Worm (Caenorhabditis elegans) whole organism, L2 larva: ENCODE data around the gene bath-29.

Experiments
- C34F6.9 ChIP-seq: fragments of 150-350 bp; optimal IDR thresholded peaks from 2 replicates; lab custom pipeline; 2014; ENCODE audit warnings: missing biosample characterization, missing genetic modification characterization
- F13H6.1 ChIP-seq: sonication (generic microtip); optimal IDR thresholded peaks from 2 replicates; lab custom pipeline; 2016; ENCODE audit warnings: missing genetic modification characterization, missing compliant biosample characterization
- ZK546.5 ChIP-seq: sonication (generic microtip); optimal IDR thresholded peaks from 2 replicates; lab custom pipeline; 2017; ENCODE audit warnings: missing biosample characterization, missing genetic modification characterization
- alr-1 ChIP-seq: fragments of 150-350 bp; optimal IDR thresholded peaks from 2 replicates; lab custom pipeline; 2014; ENCODE audit warnings: missing biosample characterization, missing genetic modification characterization
- blmp-1 ChIP-seq: sonication (generic microtip); optimal IDR thresholded peaks from 2 replicates; lab custom pipeline; 2017; ENCODE audit warnings: missing genetic modification characterization, mild to moderate bottlenecking, missing compliant biosample characterization, antibody characterized with exemption, moderate library complexity; ENCODE audit not compliant: insufficient read depth
- dmd-4 ChIP-seq: sonication (generic microtip); optimal IDR thresholded peaks from 2 replicates; lab custom pipeline; 2017; ENCODE audit warnings: missing biosample characterization, missing genetic modification characterization
- egl-27 ChIP-seq: sonication (generic microtip); optimal IDR thresholded peaks from 3 replicates; lab custom pipeline; 2017; ENCODE audit warnings: missing biosample characterization, missing genetic modification reagents, missing genetic modification characterization
- elt-1 ChIP-seq: fragments of 150-350 bp; optimal IDR thresholded peaks from 2 replicates; lab custom pipeline; 2014; ENCODE audit warnings: missing biosample characterization, missing genetic modification characterization
- fos-1 ChIP-seq: fragments of 150-350 bp; optimal IDR thresholded peaks from 2 replicates; lab custom pipeline; 2014; ENCODE audit warnings: missing biosample characterization, missing genetic modification characterization
- gmeb-1 ChIP-seq: fragments of 150-350 bp; optimal IDR thresholded peaks from 2 replicates; lab custom pipeline; 2014; ENCODE audit warnings: missing biosample characterization, missing genetic modification characterization
- lin-11 ChIP-seq: fragments of 150-350 bp; sonication (generic microtip); optimal IDR thresholded peaks from 2 replicates; lab custom pipeline; 2014; ENCODE audit warnings: missing biosample characterization, missing genetic modification characterization, inconsistent platforms, mixed read lengths
- lin-13 ChIP-seq: fragments of 150-350 bp; optimal IDR thresholded peaks from 2 replicates; lab custom pipeline; 2014; ENCODE audit warnings: missing biosample characterization, missing genetic modification reagents, missing genetic modification characterization
- lin-39 ChIP-seq: fragments of 150-350 bp; optimal IDR thresholded peaks from 2 replicates; lab custom pipeline; 2014; ENCODE audit warnings: missing biosample characterization, missing genetic modification reagents, missing genetic modification characterization
- mbf-1 ChIP-seq: sonication (generic microtip); optimal IDR thresholded peaks from 2 replicates; lab custom pipeline; 2017; ENCODE audit warnings: missing biosample characterization, missing genetic modification characterization
- mdl-1 ChIP-seq, 2 experiments: fragments of 150-350 bp in 1 of 2; sonication (generic microtip) in 1 of 2; optimal IDR thresholded peaks; 2 replicates each; lab custom pipeline; 2017; ENCODE audit warnings: missing biosample characterization in 2 of 2, missing genetic modification characterization in 2 of 2
- nhr-10 ChIP-seq: sonication (generic microtip); optimal IDR thresholded peaks from 2 replicates; lab custom pipeline; 2017; ENCODE audit warnings: missing biosample characterization, missing genetic modification characterization
- nhr-11 ChIP-seq: fragments of 150-350 bp; optimal IDR thresholded peaks from 2 replicates; lab custom pipeline; 2014; ENCODE audit warnings: missing biosample characterization, missing genetic modification characterization
- nhr-12 ChIP-seq: fragments of 150-350 bp; optimal IDR thresholded peaks from 2 replicates; lab custom pipeline; 2014; ENCODE audit warnings: missing biosample characterization, missing genetic modification characterization
- nhr-129 ChIP-seq: fragments of 150-350 bp; optimal IDR thresholded peaks from 2 replicates; lab custom pipeline; 2014; ENCODE audit warnings: missing biosample characterization, missing genetic modification characterization
- nhr-21 ChIP-seq: fragments of 150-350 bp; optimal IDR thresholded peaks from 2 replicates; lab custom pipeline; 2014; ENCODE audit warnings: missing biosample characterization, missing genetic modification characterization
- nhr-237 ChIP-seq: fragments of 150-350 bp; optimal IDR thresholded peaks from 2 replicates; lab custom pipeline; 2014; ENCODE audit warnings: missing biosample characterization, missing genetic modification characterization
- nhr-25 ChIP-seq: fragments of 150-350 bp; sonication (generic microtip); optimal IDR thresholded peaks from 3 replicates; lab custom pipeline; 2014; ENCODE audit warnings: missing biosample characterization, missing genetic modification characterization
- nhr-6 ChIP-seq: fragments of 150-350 bp; optimal IDR thresholded peaks from 2 replicates; lab custom pipeline; 2014; ENCODE audit warnings: missing biosample characterization, missing genetic modification characterization
- peb-1 ChIP-seq: fragments of 150-350 bp; optimal IDR thresholded peaks from 2 replicates; lab custom pipeline; 2014; ENCODE audit warnings: missing biosample characterization, missing genetic modification characterization
- sem-4 ChIP-seq: fragments of 150-350 bp; optimal IDR thresholded peaks from 2 replicates; lab custom pipeline; 2014; ENCODE audit warnings: missing biosample characterization, missing genetic modification reagents, missing genetic modification characterization
- skn-1 ChIP-seq: sonication (generic microtip); optimal IDR thresholded peaks from 2 replicates; lab custom pipeline; 2017; ENCODE audit warnings: missing biosample characterization, missing genetic modification characterization
- sma-3 ChIP-seq: sonication (generic microtip); optimal IDR thresholded peaks from 2 replicates; lab custom pipeline; 2016; ENCODE audit warnings: missing genetic modification reagents, missing genetic modification characterization, missing compliant biosample characterization
- sma-9 ChIP-seq, 2 experiments: fragments of 150-350 bp in 1 of 2; sonication (generic microtip) in 1 of 2; optimal IDR thresholded peaks; 2 replicates each; lab custom pipeline; 2014 to 2016; ENCODE audit warnings: missing genetic modification characterization in 2 of 2, mild to moderate bottlenecking in 1 of 2, missing biosample characterization in 1 of 2, missing compliant biosample characterization in 1 of 2, missing genetic modification reagents in 1 of 2, moderate library complexity in 1 of 2
- unc-62 ChIP-seq: fragments of 150-350 bp; optimal IDR thresholded peaks from 2 replicates; lab custom pipeline; 2014; ENCODE audit warnings: missing biosample characterization, missing genetic modification reagents, missing genetic modification characterization
- zag-1 ChIP-seq: fragments of 150-350 bp; optimal IDR thresholded peaks from 2 replicates; lab custom pipeline; 2014; ENCODE audit warnings: missing biosample characterization, missing genetic modification characterization
- ztf-1 ChIP-seq: fragments of 200-800 bp; sonication (Bioruptor generic); conservative IDR thresholded peaks from 2 replicates; pipeline ENCODE4 v1.3.6; 2022; ENCODE audit warnings: missing genetic modification characterization, missing compliant biosample characterization
- ztf-11 ChIP-seq: sonication (generic microtip); optimal IDR thresholded peaks from 2 replicates; lab custom pipeline; 2017; ENCODE audit warnings: missing biosample characterization, missing genetic modification characterization

Gene bath-29

DNA sequence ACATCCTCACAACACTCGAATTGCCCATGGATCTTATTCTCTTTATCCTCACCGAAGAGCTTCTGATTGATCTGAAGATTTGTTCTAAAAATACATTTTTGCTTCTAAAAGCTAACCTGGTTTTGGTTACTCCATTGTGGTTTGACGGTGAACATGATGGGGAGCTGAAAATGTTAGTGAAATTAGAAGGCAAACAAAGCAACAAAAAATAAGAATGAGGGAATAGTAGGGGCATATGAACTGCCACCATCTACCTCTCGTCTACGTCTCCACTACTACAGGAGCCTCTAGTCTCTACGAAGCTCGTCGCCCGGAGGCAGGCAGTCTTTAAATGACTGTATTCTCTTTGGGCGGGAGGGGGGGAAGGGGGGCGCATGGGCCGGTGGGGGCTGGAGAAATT lies 37.4 kb downstream of the bath-29 start, which contains the start of gene T06D4.2:
T06D4.2 (minus strand) TSS at position 170 of the 400 bp plus-strand sequence.
- TF ChIP-seq peb-1 (tag; lab: Kevin White, UChicago) (no peak), sma-9 (GFP tag; optimal IDR thresholded peaks at IDR 0.05; lab: Kevin White, UChicago) (no peak), sma-9 (tag; optimal IDR thresholded peaks at IDR 0.05; lab: Kevin White, UChicago) (no peak), dmd-4 (tag; lab: Kevin White, UChicago) (no peak), lin-11 (tag; lab: Kevin White, UChicago) (no peak)

DNA sequence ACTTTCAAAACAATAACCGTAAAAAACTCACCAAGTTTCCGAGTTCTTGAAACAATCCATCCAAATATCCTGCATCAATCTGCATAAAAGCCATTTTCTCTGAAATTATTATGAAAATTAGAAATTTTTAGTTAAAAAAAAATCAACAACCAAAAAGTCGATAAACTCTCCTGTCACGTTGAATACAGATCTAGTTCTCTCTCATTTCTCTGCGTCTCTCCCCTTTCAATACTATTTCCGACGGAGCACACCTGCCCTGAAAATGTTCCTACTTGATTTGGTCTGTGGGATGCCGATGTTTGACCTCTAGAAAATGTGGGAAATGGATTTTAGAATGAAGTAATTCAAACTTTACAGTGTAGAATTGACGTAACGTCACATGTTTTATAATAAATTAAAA lies 39.1 kb downstream of the bath-29 start, which contains the start of gene T06D4.6:
T06D4.6 (minus strand) TSS at position 101 of the 400 bp plus-strand sequence.
- TF ChIP-seq unc-62 (GFP tag; lab: Kevin White, UChicago) (no peak), C34F6.9 (tag; lab: Kevin White, UChicago) (no peak), blmp-1 (no peak), sma-3 (GFP tag; lab: Kevin White, UChicago) (no peak), nhr-129 (tag; lab: Kevin White, UChicago) (no peak), fos-1 (no peak), nhr-10 (no peak), nhr-12 (tag; lab: Kevin White, UChicago) (no peak), mbf-1 (tag; lab: Kevin White, UChicago) (no peak), egl-27 (no peak), lin-39 (no peak), gmeb-1 (tag; lab: Kevin White, UChicago) (no peak), nhr-11 (tag; lab: Kevin White, UChicago) (no peak), ZK546.5 (tag; lab: Kevin White, UChicago) (no peak)

DNA sequence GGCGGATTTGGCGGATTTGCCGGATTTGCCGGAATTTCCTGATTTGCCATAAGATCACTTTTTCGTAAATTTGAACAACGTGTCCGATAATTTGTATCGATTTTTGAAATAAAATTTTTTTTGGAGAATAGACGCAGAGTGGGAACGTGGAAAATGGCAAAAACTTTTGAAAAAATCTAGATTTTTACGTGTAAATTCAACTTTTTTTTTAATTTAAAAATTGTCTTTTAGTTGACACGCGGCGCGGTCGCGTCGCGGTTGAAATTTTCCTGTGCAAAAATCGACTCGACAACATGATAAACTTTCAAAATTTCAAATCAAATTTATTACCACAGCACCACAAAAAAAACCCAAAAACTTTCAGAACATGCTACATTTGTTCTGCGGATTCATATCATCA lies 47.1 kb downstream of the bath-29 start, which contains the start of gene nep-20:
nep-20 (minus strand) TSS at position 101 of the 400 bp plus-strand sequence.
- no peak for TF ChIP-seq nhr-129 (tag; lab: Kevin White, UChicago)
- TF ChIP-seq zag-1 (tag; lab: Kevin White, UChicago), result no peak
- TF ChIP-seq nhr-237 (tag; lab: Kevin White, UChicago), result no peak
- TF ChIP-seq sem-4 (tag; lab: Kevin White, UChicago), result no peak

DNA sequence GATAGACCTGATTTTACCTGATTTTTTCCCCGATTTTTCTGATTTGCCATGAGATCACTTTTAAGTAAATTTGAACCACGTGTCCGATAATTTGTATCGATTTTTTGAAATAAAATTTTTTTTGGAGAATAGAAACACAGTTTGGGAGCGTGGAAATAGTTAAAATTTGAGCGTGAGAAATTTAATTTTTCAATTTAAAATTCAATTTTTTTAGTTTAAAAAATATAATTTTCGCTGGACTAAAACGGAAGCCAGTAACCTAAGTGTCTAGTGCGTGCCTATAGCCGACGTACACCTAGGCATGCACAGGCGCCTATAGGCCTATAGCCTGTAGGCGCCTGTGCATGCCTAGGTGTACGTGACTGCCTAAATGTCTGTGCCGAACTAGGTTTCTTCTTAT lies 50.9 kb downstream of the bath-29 start, which contains the start of gene nep-9:
nep-9 (minus strand) TSS at position 101 of the 400 bp plus-strand sequence.
- TF ChIP-seq elt-1, result no peak
- TF ChIP-seq sma-3 (GFP tag; lab: Kevin White, UChicago), result no peak
- TF ChIP-seq ztf-11 (tag; lab: Kevin White, UChicago), result no peak
- no peak for TF ChIP-seq gmeb-1 (tag; lab: Kevin White, UChicago)
- TF ChIP-seq nhr-25 (tag; lab: Kevin White, UChicago), result no peak
- TF ChIP-seq lin-11 (tag; lab: Kevin White, UChicago), result no peak
- TF ChIP-seq nhr-6 (tag; lab: Kevin White, UChicago), result no peak

DNA sequence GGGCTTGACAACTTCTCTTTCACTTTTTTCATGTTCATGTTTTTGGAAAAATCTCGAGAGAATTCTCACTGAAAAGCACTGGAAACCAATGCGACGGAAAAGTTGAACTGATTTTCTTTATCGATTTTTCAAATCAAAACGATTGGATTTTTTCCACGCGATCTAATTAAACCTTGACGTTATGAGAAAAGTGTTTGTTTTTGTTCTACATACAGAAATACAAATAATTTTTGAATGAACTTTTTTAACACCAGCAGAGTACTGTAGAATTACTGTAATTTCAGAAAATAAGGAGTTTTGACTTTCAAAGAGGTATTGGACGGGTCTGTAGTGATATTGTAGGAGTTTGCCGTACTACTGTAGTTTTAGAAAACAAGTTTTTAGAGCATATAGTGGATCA lies 54.5 kb downstream of the bath-29 start, which contains the start of gene nep-10:
nep-10 (minus strand) TSS at position 101 of the 400 bp plus-strand sequence.
- TF ChIP-seq mdl-1 (tag; optimal IDR thresholded peaks at IDR 0.05; lab: Kevin White, UChicago), result no peak
- TF ChIP-seq dmd-4 (tag; lab: Kevin White, UChicago), result no peak
- TF ChIP-seq ztf-1 (GFP tag; lab: Robert Waterston, UW), result no peak
- TF ChIP-seq ZK546.5 (tag; lab: Kevin White, UChicago), result no peak
- no peak for TF ChIP-seq alr-1 (tag; lab: Kevin White, UChicago)
- TF ChIP-seq sem-4 (tag; lab: Kevin White, UChicago), result no peak
- TF ChIP-seq nhr-10, result no peak
- no peak for TF ChIP-seq lin-13 (GFP tag; lab: Kevin White, UChicago)

DNA sequence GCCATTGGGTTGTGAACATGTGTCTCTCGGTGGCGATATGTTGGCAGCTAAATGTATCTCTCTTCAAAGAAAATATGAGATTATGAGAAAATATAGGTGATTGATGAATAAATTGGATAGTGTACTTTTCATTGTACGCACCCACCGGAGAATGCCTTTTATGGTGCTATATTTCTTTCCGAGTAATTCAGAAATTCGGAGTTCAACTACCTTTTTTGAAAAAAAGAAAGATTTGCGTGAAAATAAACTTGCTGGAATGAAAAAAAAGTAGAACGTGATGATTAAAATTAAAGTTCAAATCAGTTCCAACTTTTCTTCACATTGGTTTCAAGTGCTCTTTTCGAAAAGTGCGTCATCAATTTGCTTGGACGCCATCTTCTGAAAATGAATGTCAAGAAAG lies 55.2 kb downstream of the bath-29 start, which contains the start of gene nep-8:
nep-8 (plus strand) TSS at position 301 of the 400 bp plus-strand sequence.
- TF ChIP-seq nhr-21 (tag; lab: Kevin White, UChicago) (no peak), F13H6.1 (tag; lab: Kevin White, UChicago) (no peak), peb-1 (tag; lab: Kevin White, UChicago) (no peak), skn-1 (tag; lab: Kevin White, UChicago) (no peak), alr-1 (tag; lab: Kevin White, UChicago) (no peak), egl-27 (no peak), ztf-11 (tag; lab: Kevin White, UChicago) (no peak)
